Worm (Caenorhabditis elegans) whole organism, L4 larva: ENCODE data around the gene F45D3.1.

Source experiments
- F10B5.3 ChIP-seq: sonication (generic microtip); optimal IDR thresholded peaks from 2 replicates; lab custom pipeline; 2016; ENCODE audit warnings: mild to moderate bottlenecking, missing genetic modification characterization, missing compliant biosample characterization
- T20F7.1 ChIP-seq: fragments of 200-800 bp; sonication (Bioruptor generic); optimal IDR thresholded peaks from 2 replicates; lab custom pipeline; 2018; ENCODE audit warnings: mild to moderate bottlenecking, missing genetic modification characterization, missing compliant biosample characterization
- T26A8.4 ChIP-seq: fragments of 200-800 bp; sonication (Bioruptor generic); IDR thresholded peaks from 2 replicates; pipeline ENCODE4 v1.3.6; 2022; ENCODE audit warnings: missing genetic modification characterization, missing compliant biosample characterization
- Y48G9A.11 ChIP-seq: fragments of 200-800 bp; sonication (Bioruptor generic); IDR thresholded peaks from 2 replicates; pipeline ENCODE4 v1.3.6; 2022; ENCODE audit warnings: missing genetic modification reagents, missing genetic modification characterization, missing compliant biosample characterization
- Y5F2A.4 ChIP-seq: fragments of 200-800 bp; sonication (Bioruptor generic); optimal IDR thresholded peaks from 2 replicates; lab custom pipeline; 2018; ENCODE audit warnings: mild to moderate bottlenecking, missing genetic modification characterization, missing compliant biosample characterization
- Y75B8A.6 ChIP-seq: fragments of 200-800 bp; sonication (Bioruptor generic); IDR thresholded peaks from 2 replicates; pipeline ENCODE4 v1.3.6; 2022; ENCODE audit warnings: missing genetic modification reagents, missing genetic modification characterization, missing compliant biosample characterization
- ZK546.5 ChIP-seq, 2 experiments: sonication (generic microtip); optimal IDR thresholded peaks; 2 replicates each; lab custom pipeline; 2017; ENCODE audit warnings: missing biosample characterization in 2 of 2, missing genetic modification characterization in 2 of 2
- aha-1 ChIP-seq: fragments of 150-350 bp; peaks from one replicate; lab custom pipeline; 2014; ENCODE audit warnings: missing biosample characterization, missing genetic modification characterization
- aly-2 ChIP-seq: sonication (generic microtip); optimal IDR thresholded peaks from 2 replicates; lab custom pipeline; 2018; ENCODE audit warnings: missing biosample characterization, missing genetic modification characterization
- ama-1 ChIP-seq: fragments of 150-350 bp; optimal IDR thresholded peaks from 2 replicates; lab custom pipeline; 2014; ENCODE audit warnings: inconsistent platforms, mixed read lengths
- arid-1 ChIP-seq: fragments of 200-800 bp; sonication (Bioruptor generic); conservative IDR thresholded peaks from 2 replicates; pipeline ENCODE4 v1.3.6; 2022; ENCODE audit warnings: missing genetic modification reagents, missing genetic modification characterization, missing compliant biosample characterization
- ceh-20 ChIP-seq: fragments of 200-800 bp; sonication (Bioruptor generic); IDR thresholded peaks from 2 replicates; pipeline ENCODE4 v1.3.6; 2022; ENCODE audit warnings: missing genetic modification reagents, missing genetic modification characterization, missing compliant biosample characterization
- ceh-28 ChIP-seq: fragments of 150-350 bp; optimal IDR thresholded peaks from 2 replicates; lab custom pipeline; 2014; ENCODE audit warnings: missing biosample characterization, missing genetic modification reagents, missing genetic modification characterization
- ceh-62 ChIP-seq: sonication (generic microtip); optimal IDR thresholded peaks from 2 replicates; lab custom pipeline; 2017; ENCODE audit warnings: missing biosample characterization, missing genetic modification characterization
- ceh-82 ChIP-seq: sonication (generic microtip); optimal IDR thresholded peaks from 2 replicates; lab custom pipeline; 2017; ENCODE audit warnings: missing biosample characterization, missing genetic modification characterization
- daf-16 ChIP-seq, 3 experiments: sonication (generic microtip); optimal IDR thresholded peaks; 2 replicates each; lab custom pipeline; 2016 to 2017; ENCODE audit warnings: missing genetic modification characterization in 3 of 3, missing genetic modification reagents in 3 of 3, mild to moderate bottlenecking in 2 of 3, missing compliant biosample characterization in 2 of 3, missing biosample characterization in 1 of 3, moderate library complexity in 1 of 3
- dmd-6 ChIP-seq: fragments of 200-800 bp; sonication (Bioruptor generic); IDR thresholded peaks from 2 replicates; pipeline ENCODE4 v1.3.6; 2022; ENCODE audit warnings: missing genetic modification reagents, missing genetic modification characterization, missing compliant biosample characterization
- duxl-1 ChIP-seq: sonication (generic microtip); optimal IDR thresholded peaks from 2 replicates; lab custom pipeline; 2016; ENCODE audit warnings: mild to moderate bottlenecking, missing genetic modification characterization, moderate library complexity, missing compliant biosample characterization; ENCODE audit not compliant: poor library complexity
- fkh-10 ChIP-seq: fragments of 150-350 bp; optimal IDR thresholded peaks from 2 replicates; lab custom pipeline; 2014; ENCODE audit warnings: missing biosample characterization, missing genetic modification reagents, missing genetic modification characterization
- fos-1 ChIP-seq: fragments of 150-350 bp; optimal IDR thresholded peaks from 2 replicates; lab custom pipeline; 2014; ENCODE audit warnings: missing biosample characterization, missing genetic modification characterization
- hlh-11 ChIP-seq: fragments of 200-800 bp; sonication (Bioruptor generic); optimal IDR thresholded peaks from 2 replicates; lab custom pipeline; 2018; ENCODE audit warnings: mild to moderate bottlenecking, missing genetic modification characterization, missing compliant biosample characterization
- hlh-30 ChIP-seq: sonication (generic microtip); optimal IDR thresholded peaks from 2 replicates; lab custom pipeline; 2017; ENCODE audit warnings: antibody characterized with exemption, mild to moderate bottlenecking, missing genetic modification characterization, missing compliant biosample characterization; ENCODE audit not compliant: insufficient read depth
- hmg-1.1 ChIP-seq: fragments of 200-800 bp; sonication (Bioruptor generic); IDR thresholded peaks from 2 replicates; pipeline ENCODE4 v1.3.6; 2022; ENCODE audit warnings: missing genetic modification reagents, missing genetic modification characterization, missing compliant biosample characterization
- lim-7 ChIP-seq: fragments of 200-800 bp; sonication (Bioruptor generic); IDR thresholded peaks from 2 replicates; pipeline ENCODE4 v1.3.6; 2022; ENCODE audit warnings: missing genetic modification characterization, missing compliant biosample characterization
- lin-13 ChIP-seq: fragments of 150-350 bp; optimal IDR thresholded peaks from 2 replicates; lab custom pipeline; 2014; ENCODE audit warnings: missing biosample characterization, missing genetic modification reagents, missing genetic modification characterization
- lin-38 ChIP-seq: fragments of 200-800 bp; sonication (Bioruptor generic); IDR thresholded peaks from 2 replicates; pipeline ENCODE4 v1.3.6; 2022; ENCODE audit warnings: missing genetic modification reagents, missing genetic modification characterization, missing compliant biosample characterization
- lir-3 ChIP-seq: sonication (generic microtip); optimal IDR thresholded peaks from 2 replicates; lab custom pipeline; 2016; ENCODE audit warnings: mild to moderate bottlenecking, missing genetic modification characterization, missing compliant biosample characterization
- lsy-2 ChIP-seq, 2 experiments: fragments of 150-350 bp in 1 of 2; sonication (generic microtip) in 1 of 2; optimal IDR thresholded peaks; 2 replicates each; lab custom pipeline; 2014 to 2017; ENCODE audit warnings: missing biosample characterization in 2 of 2, missing genetic modification characterization in 2 of 2
- mdt-29 ChIP-seq: fragments of 200-800 bp; sonication (Bioruptor generic); IDR thresholded peaks from 2 replicates; pipeline ENCODE4 v1.3.6; 2022; ENCODE audit warnings: missing genetic modification reagents, missing genetic modification characterization, missing compliant biosample characterization
- mxl-2 ChIP-seq: fragments of 200-800 bp; sonication (Bioruptor generic); conservative IDR thresholded peaks from 2 replicates; pipeline ENCODE4 v1.3.6; 2022; ENCODE audit warnings: missing genetic modification reagents, missing genetic modification characterization, missing compliant biosample characterization
- nhr-102 ChIP-seq: sonication (generic microtip); optimal IDR thresholded peaks from 2 replicates; lab custom pipeline; 2016; ENCODE audit warnings: mild to moderate bottlenecking, missing genetic modification characterization, moderate library complexity, missing compliant biosample characterization
- nhr-28 ChIP-seq: fragments of 150-350 bp; optimal IDR thresholded peaks from 2 replicates; lab custom pipeline; 2014; ENCODE audit warnings: missing biosample characterization, missing genetic modification characterization
- nhr-6 ChIP-seq: fragments of 150-350 bp; optimal IDR thresholded peaks from 2 replicates; lab custom pipeline; 2014; ENCODE audit warnings: missing biosample characterization, missing genetic modification characterization
- nhr-76 ChIP-seq: fragments of 150-350 bp; optimal IDR thresholded peaks from 2 replicates; lab custom pipeline; 2014; ENCODE audit warnings: missing biosample characterization, missing genetic modification characterization
- pha-4 ChIP-seq, 2 experiments: fragments of 150-350 bp in 1 of 2; fragments of 200-800 bp in 1 of 2; sonication (Bioruptor generic) in 1 of 2; IDR thresholded peaks in 1 of 2; optimal IDR thresholded peaks in 1 of 2; 2 replicates each; pipeline versions ENCODE4 v1.3.6 to Lab custom; 2014 to 2022; ENCODE audit warnings: missing genetic modification characterization in 2 of 2, missing genetic modification reagents in 2 of 2, missing biosample characterization in 1 of 2, missing compliant biosample characterization in 1 of 2
- rbr-2 ChIP-seq: sonication (generic microtip); optimal IDR thresholded peaks from 2 replicates; lab custom pipeline; 2016; ENCODE audit warnings: missing genotype, missing genetic modification characterization, missing compliant biosample characterization
- snpc-4 ChIP-seq: fragments of 150-350 bp; optimal IDR thresholded peaks from 2 replicates; lab custom pipeline; 2014; ENCODE audit warnings: missing biosample characterization, missing genetic modification characterization
- spr-1 ChIP-seq: sonication (generic microtip); optimal IDR thresholded peaks from 2 replicates; lab custom pipeline; 2016; ENCODE audit warnings: mild to moderate bottlenecking, missing genetic modification characterization, missing compliant biosample characterization
- spr-3 ChIP-seq: fragments of 200-800 bp; sonication (Bioruptor generic); optimal IDR thresholded peaks from 2 replicates; lab custom pipeline; 2018; ENCODE audit warnings: mild to moderate bottlenecking, missing genetic modification characterization, missing compliant biosample characterization
- unc-130 ChIP-seq: sonication (generic microtip); optimal IDR thresholded peaks from 2 replicates; lab custom pipeline; 2016; ENCODE audit warnings: missing genetic modification reagents, missing genetic modification characterization, missing compliant biosample characterization
- unc-39 ChIP-seq: sonication (generic microtip); optimal IDR thresholded peaks from 2 replicates; lab custom pipeline; 2017; ENCODE audit warnings: missing biosample characterization, missing genetic modification characterization
- zip-11 ChIP-seq: fragments of 200-800 bp; sonication (Bioruptor generic); IDR thresholded peaks from 2 replicates; pipeline ENCODE4 v1.3.6; 2022; ENCODE audit warnings: missing genetic modification characterization, missing compliant biosample characterization
- zip-2 ChIP-seq: fragments of 150-350 bp; optimal IDR thresholded peaks from 2 replicates; lab custom pipeline; 2014; ENCODE audit warnings: missing biosample characterization, missing genetic modification characterization
- ztf-11 ChIP-seq: fragments of 150-350 bp; optimal IDR thresholded peaks from 2 replicates; lab custom pipeline; 2014; ENCODE audit warnings: missing biosample characterization, missing genetic modification characterization
- ztf-7 ChIP-seq: fragments of 150-350 bp; optimal IDR thresholded peaks from 2 replicates; lab custom pipeline; 2014; ENCODE audit warnings: missing biosample characterization, missing genetic modification characterization

The F45D3.1 gene

ce11 chrV:12484585-12484984, 42.3 kb upstream of the F45D3.1 start, which contains the start of gene srt-39:
Gene srt-39 (plus strand): TSS chrV:12484885.
- TF ChIP-seq mdt-29 (0 out of 2 replicates have a peak, but pooled peaks have one; percentile 16), rbr-2 (no peak)

DNA sequence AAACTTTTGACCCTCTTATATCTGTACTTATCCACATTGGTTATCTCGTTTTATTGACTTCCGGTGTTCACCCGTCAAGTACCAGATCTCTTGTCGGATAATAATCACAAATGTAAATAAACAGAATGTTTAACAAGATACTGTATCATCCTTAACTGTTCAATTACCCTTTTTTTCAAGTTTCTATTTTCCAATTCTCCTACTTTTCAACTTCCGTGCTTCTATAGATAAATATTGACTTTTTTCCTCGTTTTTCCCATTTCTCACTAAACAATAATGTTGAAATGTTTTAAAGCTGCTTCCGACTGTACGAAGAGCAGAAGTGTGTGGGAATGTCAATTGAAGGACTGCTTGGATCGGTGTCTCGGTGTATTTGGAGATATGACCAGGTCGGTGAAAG, 39.9 kb upstream of the F45D3.1 start, which contains the start of gene inx-11:
inx-11 (plus strand) TSS at position 301 of the 400 bp plus-strand sequence.
- TF ChIP-seq ceh-28 (tag; lab: Kevin White, UChicago) (no peak), mxl-2 (GFP tag; lab: Robert Waterston, UW) (no peak), aly-2 (tag; lab: Kevin White, UChicago) (no peak), Y48G9A.11 (GFP tag; lab: Robert Waterston, UW) (no peak), duxl-1 (no peak), pha-4 (GFP tag; IDR thresholded peaks at IDR 0.05; lab: Robert Waterston, UW) (no peak), pha-4 (tag; optimal IDR thresholded peaks at IDR 0.05; lab: Kevin White, UChicago) (peak; percentile 19)

DNA sequence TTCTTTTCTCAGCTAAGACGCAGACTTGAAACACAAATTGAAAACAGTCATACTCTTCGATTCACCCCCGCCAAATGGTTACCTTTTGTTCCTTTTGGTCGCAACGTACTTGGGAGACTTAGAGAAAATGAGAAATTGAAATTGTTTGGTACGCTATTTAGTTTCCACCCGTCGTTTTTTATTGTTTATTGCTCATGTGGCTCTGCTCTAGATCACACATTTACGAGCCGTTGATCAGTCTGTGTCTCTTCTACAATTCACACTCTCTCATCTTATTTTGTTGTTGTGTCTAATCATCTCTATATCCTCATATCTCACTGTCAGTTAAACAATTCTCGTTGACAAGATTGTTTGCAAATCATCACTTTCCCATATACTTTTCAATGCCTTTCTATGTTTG, 38.9 kb upstream of the F45D3.1 start:
- TF ChIP-seq daf-16 (GFP tag; optimal IDR thresholded peaks at IDR 0.05; lab: Kevin White, UChicago) (peak in 1 of 2 experiments; percentile 74), daf-16 (tag; optimal IDR thresholded peaks at IDR 0.05; lab: Kevin White, UChicago) (no peak), hlh-30 (tag; lab: Kevin White, UChicago) (peak; percentile 33), Y75B8A.6 (GFP tag; lab: Robert Waterston, UW) (no peak), spr-1 (tag; lab: Kevin White, UChicago) (no peak), ceh-20 (no peak), ceh-82 (no peak), nhr-6 (tag; lab: Kevin White, UChicago) (peak; percentile 48)

DNA sequence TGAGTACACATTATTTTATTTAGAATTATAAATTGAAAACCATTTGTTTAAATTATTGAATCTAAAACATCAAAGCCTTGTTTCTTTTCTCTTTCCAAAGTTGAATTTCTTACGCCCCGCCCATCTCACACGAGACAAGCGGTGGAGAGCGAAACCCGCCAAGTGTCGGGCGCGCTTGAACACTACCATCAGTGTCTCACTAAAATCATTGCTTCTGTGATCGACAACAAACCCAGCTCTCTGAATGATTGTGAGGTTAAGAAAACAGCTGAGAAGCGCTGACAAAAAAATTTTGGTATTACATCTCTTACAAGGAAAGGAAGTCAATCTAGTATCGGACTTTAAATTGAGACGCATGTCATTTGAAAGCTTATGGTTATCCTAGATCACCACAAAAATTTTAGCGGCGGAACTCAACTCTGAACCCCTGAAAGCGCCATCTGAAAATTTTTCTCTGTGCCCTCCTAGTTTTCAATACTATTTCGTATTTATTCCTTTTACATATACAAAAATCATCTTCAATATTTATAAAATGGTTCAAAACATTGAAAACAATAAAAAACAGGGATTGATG, 35.7 kb upstream of the F45D3.1 start:
- peak; percentile 92 for TF ChIP-seq T26A8.4
- no peak for TF ChIP-seq unc-39 (tag; lab: Kevin White, UChicago)
- TF ChIP-seq ztf-7 = peak; percentile 52
- TF ChIP-seq fkh-10 (GFP tag; lab: Kevin White, UChicago) = no peak
- no peak for TF ChIP-seq lim-7 (GFP tag; lab: Robert Waterston, UW)
- TF ChIP-seq lsy-2 (tag; optimal IDR thresholded peaks at IDR 0.05; lab: Kevin White, UChicago) = peak in 1 of 2 experiments; percentile 68
- peak; percentile 76 for TF ChIP-seq arid-1 (GFP tag; lab: Robert Waterston, UW)
- TF ChIP-seq lin-13 = peak; percentile 74
- peak; percentile 70 for TF ChIP-seq hlh-30 (tag; lab: Kevin White, UChicago)
- peak; percentile 81 for TF ChIP-seq nhr-6 (tag; lab: Kevin White, UChicago)
- TF ChIP-seq hmg-1.1 (GFP tag; lab: Robert Waterston, UW) = peak; percentile 63; the same call in 1 of the 2 replicates
- 0 out of 2 replicates have a peak, but pooled peaks have one; percentile 43 for TF ChIP-seq zip-11 (GFP tag; lab: Robert Waterston, UW)
- TF ChIP-seq aha-1 (tag; lab: Kevin White, UChicago) = peak; percentile 46
- no peak for TF ChIP-seq ceh-20
- TF ChIP-seq zip-2 = peak; percentile 16
- no peak for TF ChIP-seq ceh-62 (tag; lab: Kevin White, UChicago)
- peak; percentile 30 for TF ChIP-seq nhr-28 (tag; lab: Kevin White, UChicago)
- peak; percentile 94 for TF ChIP-seq snpc-4 (tag; lab: Kevin White, UChicago)
- TF ChIP-seq ztf-11 (tag; lab: Kevin White, UChicago) = no peak
- no peak for TF ChIP-seq fos-1 (tag; lab: Kevin White, UChicago)
- no peak for TF ChIP-seq ZK546.5 (tag; optimal IDR thresholded peaks at IDR 0.05; lab: Kevin White, UChicago)
- peak; percentile 77 for TF ChIP-seq F10B5.3 (tag; lab: Kevin White, UChicago)
- no peak for TF ChIP-seq nhr-76 (tag; lab: Kevin White, UChicago)
- peak; percentile 85 for TF ChIP-seq nhr-102 (tag; lab: Kevin White, UChicago)
- peak; percentile 68 for TF ChIP-seq ama-1
- TF ChIP-seq lir-3 (tag; lab: Kevin White, UChicago) = no peak
- TF ChIP-seq spr-1 (tag; lab: Kevin White, UChicago) = peak; percentile 79
- peak; percentile 68 for TF ChIP-seq dmd-6
- TF ChIP-seq spr-3 (GFP tag; lab: Kevin White, UChicago) = peak; percentile 5
- TF ChIP-seq unc-130 (GFP tag; lab: Kevin White, UChicago) = peak; percentile 65
- peak; percentile 92 for TF ChIP-seq hlh-11
- TF ChIP-seq Y5F2A.4 (GFP tag; lab: Kevin White, UChicago) = no peak
- TF ChIP-seq lin-38 (GFP tag; lab: Robert Waterston, UW) = peak; percentile 68
- peak; percentile 44 for TF ChIP-seq T20F7.1
